ENCODE assay signal across 2 fruit fly cellular contexts in genomic region chr2L:20066233-20066650, dm6.
TF ChIP-seq lines count a peak whose summit lies in the region.

TSS of gene bwa (plus strand) at chr2L:20066391.

TF ChIP-seq in whole organism, embryonic, 481 proteins besides CTCF, POLR2A, EP300 and RAD21 (continued from another document and continues in another):
- TF ChIP-seq CG11696 (GFP tag; IDR thresholded peaks at IDR 0.05; lab: Robert Waterston, UW) (no peak), CG18476 (GFP tag; optimal IDR thresholded peaks at IDR 0.05; lab: Kevin White, UChicago) (no peak), da (GFP tag; optimal IDR thresholded peaks at IDR 0.05; lab: Kevin White, UChicago) (no peak), NFAT (GFP tag; IDR thresholded peaks at IDR 0.05; lab: Robert Waterston, UW) (no peak), dm (GFP tag; optimal IDR thresholded peaks at IDR 0.05; lab: Kevin White, UChicago) (no peak), CG12299 (tag; optimal IDR thresholded peaks at IDR 0.05; lab: Kevin White, UChicago) (no peak), CG31388 (GFP tag; optimal IDR thresholded peaks at IDR 0.05; lab: Kevin White, UChicago) (no peak), Bteb2 (GFP tag; optimal IDR thresholded peaks at IDR 0.05; lab: Kevin White, UChicago) (no peak), run (tag; optimal IDR thresholded peaks at IDR 0.05; lab: Kevin White, UChicago) (no peak), CG2202 (tag; optimal IDR thresholded peaks at IDR 0.05; lab: Kevin White, UChicago) (no peak), CG17568 (GFP tag; optimal IDR thresholded peaks at IDR 0.05; lab: Kevin White, UChicago) (no peak), pum (GFP tag; optimal IDR thresholded peaks at IDR 0.05; lab: Kevin White, UChicago) (no peak), lilli (GFP tag; optimal IDR thresholded peaks at IDR 0.05; lab: Kevin White, UChicago) (no peak), Spps (tag; optimal IDR thresholded peaks at IDR 0.05; lab: Kevin White, UChicago) (no peak), Taf1 (GFP tag; IDR thresholded peaks at IDR 0.05; lab: Robert Waterston, UW) (no peak), sens (GFP tag; lab: Kevin White, UChicago) (peak; percentile 59), Xrp1 (GFP tag; IDR thresholded peaks at IDR 0.05; lab: Robert Waterston, UW) (no peak), CG7372 (GFP tag; IDR thresholded peaks at IDR 0.05; lab: Robert Waterston, UW) (no peak), fd3F (GFP tag; optimal IDR thresholded peaks at IDR 0.05; lab: Kevin White, UChicago) (no peak), CG3726 (GFP tag; IDR thresholded peaks at IDR 0.05; lab: Robert Waterston, UW) (no peak), vvl (GFP tag; IDR thresholded peaks at IDR 0.05; lab: Robert Waterston, UW) (peak; percentile 54; the same call in 1 of the 2 replicates), oc (tag; optimal IDR thresholded peaks at IDR 0.05; lab: Kevin White, UChicago) (no peak), chif (GFP tag; optimal IDR thresholded peaks at IDR 0.05; lab: Kevin White, UChicago) (no peak), unpg (GFP tag; optimal IDR thresholded peaks at IDR 0.05; lab: Kevin White, UChicago) (no peak), CG17186 (GFP tag; optimal IDR thresholded peaks at IDR 0.05; lab: Kevin White, UChicago) (peak; percentile 43), CoRest (tag; optimal IDR thresholded peaks at IDR 0.05; lab: Kevin White, UChicago) (peak; percentile 78), CG16815 (GFP tag; optimal IDR thresholded peaks at IDR 0.05; lab: Kevin White, UChicago) (no peak), Ets97D (GFP tag; optimal IDR thresholded peaks at IDR 0.05; lab: Kevin White, UChicago) (peak; percentile 58), hb (GFP tag; IDR thresholded peaks at IDR 0.05; lab: Robert Waterston, UW; ENCODE audit: partially characterized antibody) (no peak), Trl (optimal IDR thresholded peaks at IDR 0.05; lab: Kevin White, UChicago) (no peak), Trl (GFP tag; optimal IDR thresholded peaks at IDR 0.05; lab: Kevin White, UChicago) (no peak), jigr1 (GFP tag; IDR thresholded peaks at IDR 0.05; lab: Robert Waterston, UW) (no peak), Meics (GFP tag; optimal IDR thresholded peaks at IDR 0.05; lab: Kevin White, UChicago) (no peak), Abd-B (GFP tag; optimal IDR thresholded peaks at IDR 0.05; lab: Kevin White, UChicago) (peak; percentile 12), CG12391 (tag; optimal IDR thresholded peaks at IDR 0.05; lab: Kevin White, UChicago) (no peak), Drgx (GFP tag; IDR thresholded peaks at IDR 0.05; lab: Robert Waterston, UW) (no peak), CG43689 (GFP tag; IDR thresholded peaks at IDR 0.05; lab: Robert Waterston, UW) (no peak), CG1233 (GFP tag; optimal IDR thresholded peaks at IDR 0.05; lab: Kevin White, UChicago) (peak; percentile 0), CG5245 (GFP tag; optimal IDR thresholded peaks at IDR 0.05; lab: Kevin White, UChicago) (no peak), Sox100B (GFP tag; optimal IDR thresholded peaks at IDR 0.05; lab: Kevin White, UChicago) (no peak), CG15269 (tag; optimal IDR thresholded peaks at IDR 0.05; lab: Kevin White, UChicago) (no peak), usp (GFP tag; optimal IDR thresholded peaks at IDR 0.05; lab: Kevin White, UChicago) (no peak), CG15514 (GFP tag; optimal IDR thresholded peaks at IDR 0.05; lab: Kevin White, UChicago) (peak; percentile 64), CG11093 (GFP tag; IDR thresholded peaks at IDR 0.05; lab: Robert Waterston, UW) (no peak), CG6272 (GFP tag; IDR thresholded peaks at IDR 0.05; lab: Robert Waterston, UW) (no peak), NfI (GFP tag; optimal IDR thresholded peaks at IDR 0.05; lab: Kevin White, UChicago) (no peak), mam (GFP tag; optimal IDR thresholded peaks at IDR 0.05; lab: Kevin White, UChicago) (no peak), CG6854 (GFP tag; optimal IDR thresholded peaks at IDR 0.05; lab: Kevin White, UChicago) (no peak), chinmo (GFP tag; IDR thresholded peaks at IDR 0.05; lab: Robert Waterston, UW; ENCODE audit: partially characterized antibody) (0 out of 4 replicates have a peak, but pooled peaks have one; percentile 45), inv (GFP tag; IDR thresholded peaks at IDR 0.05; lab: Robert Waterston, UW; ENCODE audit: partially characterized antibody) (no peak), en (GFP tag; optimal IDR thresholded peaks at IDR 0.05; lab: Kevin White, UChicago) (no peak), CG11398 (GFP tag; optimal IDR thresholded peaks at IDR 0.05; lab: Kevin White, UChicago) (no peak), CG2199 (GFP tag; IDR thresholded peaks at IDR 0.05; lab: Robert Waterston, UW) (no peak), cato (GFP tag; optimal IDR thresholded peaks at IDR 0.05; lab: Kevin White, UChicago; ENCODE audit: borderline replicate concordance) (no peak), tup (GFP tag; optimal IDR thresholded peaks at IDR 0.05; lab: Kevin White, UChicago) (no peak), corto (GFP tag; optimal IDR thresholded peaks at IDR 0.05; lab: Kevin White, UChicago) (no peak), CG11723 (GFP tag; optimal IDR thresholded peaks at IDR 0.05; lab: Kevin White, UChicago) (peak; percentile 10), CkIIα-i1 (GFP tag; IDR thresholded peaks at IDR 0.05; lab: Robert Waterston, UW) (no peak), Dp (GFP tag; optimal IDR thresholded peaks at IDR 0.05; lab: Kevin White, UChicago) (peak; percentile 83), tio (GFP tag; optimal IDR thresholded peaks at IDR 0.05; lab: Kevin White, UChicago) (no peak), CG9817 (tag; optimal IDR thresholded peaks at IDR 0.05; lab: Kevin White, UChicago) (no peak), Dbx (GFP tag; IDR thresholded peaks at IDR 0.05; lab: Robert Waterston, UW) (no peak), yki (optimal IDR thresholded peaks at IDR 0.05; lab: Kevin White, UChicago) (no peak), sna (GFP tag; IDR thresholded peaks at IDR 0.05; lab: Robert Waterston, UW; ENCODE audit: partially characterized antibody) (no peak), bsh (GFP tag; optimal IDR thresholded peaks at IDR 0.05; lab: Kevin White, UChicago) (no peak), CG11504 (tag; optimal IDR thresholded peaks at IDR 0.05; lab: Kevin White, UChicago) (no peak), kay (GFP tag; optimal IDR thresholded peaks at IDR 0.05; lab: Kevin White, UChicago) (no peak), nerfin-1 (tag; optimal IDR thresholded peaks at IDR 0.05; lab: Kevin White, UChicago) (peak; percentile 51), CG4854 (GFP tag; optimal IDR thresholded peaks at IDR 0.05; lab: Kevin White, UChicago) (no peak), trem (tag; optimal IDR thresholded peaks at IDR 0.05; lab: Kevin White, UChicago) (no peak)

TF ChIP-seq in whole organism, prepupa, 60 proteins besides CTCF, POLR2A, EP300 and RAD21 (continued from another document):
- TF ChIP-seq pdm3 (GFP tag; optimal IDR thresholded peaks at IDR 0.05; lab: Kevin White, UChicago) (no peak), OdsH (GFP tag; optimal IDR thresholded peaks at IDR 0.05; lab: Kevin White, UChicago) (no peak), Hr38 (GFP tag; optimal IDR thresholded peaks at IDR 0.05; lab: Kevin White, UChicago) (no peak), CG8632 (GFP tag; optimal IDR thresholded peaks at IDR 0.05; lab: Kevin White, UChicago) (no peak), spab (GFP tag; optimal IDR thresholded peaks at IDR 0.05; lab: Kevin White, UChicago) (no peak), dsx (GFP tag; optimal IDR thresholded peaks at IDR 0.05; lab: Kevin White, UChicago; ENCODE audit: poor library complexity, severe bottlenecking) (no peak), esn (GFP tag; optimal IDR thresholded peaks at IDR 0.05; lab: Kevin White, UChicago) (peak; percentile 1), Met (GFP tag; optimal IDR thresholded peaks at IDR 0.05; lab: Kevin White, UChicago) (no peak), acj6 (GFP tag; optimal IDR thresholded peaks at IDR 0.05; lab: Kevin White, UChicago) (no peak), CG11902 (GFP tag; optimal IDR thresholded peaks at IDR 0.05; lab: Kevin White, UChicago) (no peak), CG15336 (GFP tag; IDR thresholded peaks at IDR 0.05; lab: Robert Waterston, UW) (peak; percentile 29; the same call in 1 of the 2 replicates), CG8119 (GFP tag; IDR thresholded peaks at IDR 0.05; lab: Robert Waterston, UW) (no peak), Ets96B (tag; optimal IDR thresholded peaks at IDR 0.05; lab: Kevin White, UChicago) (no peak), CG3032 (tag; optimal IDR thresholded peaks at IDR 0.05; lab: Kevin White, UChicago) (no peak), CG9139 (GFP tag; optimal IDR thresholded peaks at IDR 0.05; lab: Kevin White, UChicago) (no peak), Eip78C (GFP tag; lab: Kevin White, UChicago) (peak; percentile 74), CG6808 (GFP tag; optimal IDR thresholded peaks at IDR 0.05; lab: Kevin White, UChicago) (no peak), Ets21C (GFP tag; optimal IDR thresholded peaks at IDR 0.05; lab: Kevin White, UChicago) (no peak), eg (GFP tag; IDR thresholded peaks at IDR 0.05; lab: Robert Waterston, UW) (no peak), CG10669 (GFP tag; optimal IDR thresholded peaks at IDR 0.05; lab: Kevin White, UChicago) (no peak), CG6276 (GFP tag; optimal IDR thresholded peaks at IDR 0.05; lab: Kevin White, UChicago) (no peak), CG32006 (GFP tag; optimal IDR thresholded peaks at IDR 0.05; lab: Kevin White, UChicago) (no peak), cyc (GFP tag; optimal IDR thresholded peaks at IDR 0.05; lab: Kevin White, UChicago) (no peak), CG16779 (tag; optimal IDR thresholded peaks at IDR 0.05; lab: Kevin White, UChicago) (peak; percentile 4), CG34406 (GFP tag; optimal IDR thresholded peaks at IDR 0.05; lab: Kevin White, UChicago) (no peak), CG10631 (GFP tag; optimal IDR thresholded peaks at IDR 0.05; lab: Kevin White, UChicago) (no peak), fd59A (GFP tag; optimal IDR thresholded peaks at IDR 0.05; lab: Kevin White, UChicago) (no peak), achi (GFP tag; optimal IDR thresholded peaks at IDR 0.05; lab: Kevin White, UChicago) (no peak), Hr39 (GFP tag; optimal IDR thresholded peaks at IDR 0.05; lab: Kevin White, UChicago) (no peak), CG6163 (GFP tag; IDR thresholded peaks at IDR 0.05; lab: Robert Waterston, UW) (no peak), CG11762 (GFP tag; optimal IDR thresholded peaks at IDR 0.05; lab: Kevin White, UChicago; ENCODE audit: insufficient read depth) (no peak), dac (GFP tag; optimal IDR thresholded peaks at IDR 0.05; lab: Kevin White, UChicago) (no peak), CG6854 (GFP tag; optimal IDR thresholded peaks at IDR 0.05; lab: Kevin White, UChicago) (peak; percentile 0), Sox14 (GFP tag; optimal IDR thresholded peaks at IDR 0.05; lab: Kevin White, UChicago) (peak; percentile 45), lz (GFP tag; optimal IDR thresholded peaks at IDR 0.05; lab: Kevin White, UChicago) (no peak), Lpt (GFP tag; optimal IDR thresholded peaks at IDR 0.05; lab: Kevin White, UChicago) (no peak), Hr4 (GFP tag; optimal IDR thresholded peaks at IDR 0.05; lab: Kevin White, UChicago) (no peak)
